Worm (Caenorhabditis elegans) whole organism, midembryonic: ENCODE data around the gene M02F4.1.

Experiments
- T22C8.4 ChIP-seq: fragments of 200-800 bp; sonication (Bioruptor generic); IDR thresholded peaks from 2 replicates; pipeline ENCODE4 v1.3.6; 2022; ENCODE audit warnings: missing genetic modification characterization, missing compliant biosample characterization
- cog-1 ChIP-seq: sonication (generic microtip); optimal IDR thresholded peaks from 2 replicates; lab custom pipeline; 2016; ENCODE audit warnings: missing genetic modification characterization, missing compliant biosample characterization
- flt-1 ChIP-seq: fragments of 200-800 bp; sonication (Bioruptor generic); IDR thresholded peaks from 2 replicates; pipeline ENCODE4 v1.3.6; 2022; ENCODE audit warnings: missing genetic modification characterization, missing compliant biosample characterization
- klf-2 ChIP-seq: fragments of 200-800 bp; sonication (Bioruptor generic); conservative IDR thresholded peaks from 2 replicates; pipeline ENCODE4 v1.3.6; 2022; ENCODE audit warnings: missing genetic modification reagents, missing genetic modification characterization, missing compliant biosample characterization
- med-1 ChIP-seq: sonication (generic microtip); optimal IDR thresholded peaks from 2 replicates; lab custom pipeline; 2017; ENCODE audit warnings: missing genetic modification characterization, mild to moderate bottlenecking, missing compliant biosample characterization, antibody characterized with exemption, missing genetic modification reagents; ENCODE audit not compliant: insufficient read depth
- ref-1 ChIP-seq: fragments of 200-800 bp; sonication (Bioruptor generic); conservative IDR thresholded peaks from 2 replicates; pipeline ENCODE4 v1.3.6; 2022; ENCODE audit warnings: missing genetic modification reagents, missing genetic modification characterization, missing compliant biosample characterization
- tab-1 ChIP-seq: fragments of 200-800 bp; sonication (Bioruptor generic); IDR thresholded peaks from 2 replicates; pipeline ENCODE4 v1.3.6; 2022; ENCODE audit warnings: missing genetic modification characterization, missing compliant biosample characterization
- ztf-23 ChIP-seq: fragments of 200-800 bp; sonication (Bioruptor generic); IDR thresholded peaks from 2 replicates; pipeline ENCODE4 v1.3.6; 2022; ENCODE audit warnings: missing genetic modification reagents, missing genetic modification characterization, missing compliant biosample characterization
- ztf-29 ChIP-seq: fragments of 200-800 bp; sonication (Bioruptor generic); IDR thresholded peaks from 2 replicates; pipeline ENCODE4 v1.3.6; 2022; ENCODE audit warnings: missing genetic modification reagents, missing genetic modification characterization, missing compliant biosample characterization

Gene M02F4.1

ce11 chrX:3029030-3029429 lies at the start of gene M02F4.1:
Gene M02F4.1 (minus strand): TSS chrX:3029130.
- TF ChIP-seq med-1 (GFP tag; lab: Kevin White, UChicago) (no peak), ref-1 (GFP tag; lab: Robert Waterston, UW) (no peak), klf-2 (no peak), T22C8.4 (GFP tag; lab: Robert Waterston, UW) (no peak), flt-1 (no peak)

ce11 chrX:3070322-3070721 lies 41.4 kb upstream of the M02F4.1 start, which contains the start of gene ceh-31:
Gene ceh-31 (minus strand): TSS chrX:3070422.
- TF ChIP-seq klf-2 = no peak
- no peak for TF ChIP-seq med-1 (GFP tag; lab: Kevin White, UChicago)
- no peak for TF ChIP-seq flt-1
- no peak for TF ChIP-seq ztf-29 (GFP tag; lab: Robert Waterston, UW)
- no peak for TF ChIP-seq cog-1
- no peak for TF ChIP-seq ztf-23 (GFP tag; lab: Robert Waterston, UW)
- TF ChIP-seq T22C8.4 (GFP tag; lab: Robert Waterston, UW) = no peak
- no peak for TF ChIP-seq tab-1
- TF ChIP-seq ref-1 (GFP tag; lab: Robert Waterston, UW) = no peak

DNA sequence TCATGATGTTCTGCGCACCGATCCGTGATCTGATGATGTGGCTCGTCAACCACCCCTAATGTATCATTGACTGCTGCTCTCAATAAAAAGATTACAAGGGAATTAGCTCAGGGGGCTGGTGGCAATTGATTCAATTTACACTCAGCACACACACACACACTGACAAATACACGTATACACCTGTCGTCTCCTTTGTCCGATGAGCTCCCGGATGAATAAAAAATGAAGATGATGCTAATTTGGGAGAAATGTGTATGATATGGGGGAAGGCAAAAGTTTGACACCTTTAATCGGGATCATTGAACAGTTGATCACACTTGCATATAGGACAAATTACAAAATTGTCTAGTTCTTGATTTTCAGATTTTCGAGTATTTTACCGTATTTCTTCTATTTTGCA lies 38.1 kb upstream of the M02F4.1 start:
- TF ChIP-seq ztf-23 (GFP tag; lab: Robert Waterston, UW) (no peak), med-1 (GFP tag; lab: Kevin White, UChicago) (no peak), cog-1 (no peak), ztf-29 (GFP tag; lab: Robert Waterston, UW) (no peak), T22C8.4 (GFP tag; lab: Robert Waterston, UW) (no peak), tab-1 (no peak), ref-1 (GFP tag; lab: Robert Waterston, UW) (no peak), flt-1 (no peak), klf-2 (no peak)

ce11 chrX:3063274-3063673 lies 34.3 kb upstream of the M02F4.1 start, which contains the start of gene ceh-30:
Gene ceh-30 (plus strand): TSS chrX:3063574.
- TF ChIP-seq ztf-23 (GFP tag; lab: Robert Waterston, UW) (no peak), ztf-29 (GFP tag; lab: Robert Waterston, UW) (no peak), ref-1 (GFP tag; lab: Robert Waterston, UW) (no peak)

- TF ChIP-seq T22C8.4 (GFP tag; lab: Robert Waterston, UW) (no peak), ref-1 (GFP tag; lab: Robert Waterston, UW) (no peak), ztf-29 (GFP tag; lab: Robert Waterston, UW) (no peak), flt-1 (no peak), cog-1 (no peak), med-1 (GFP tag; lab: Kevin White, UChicago) (no peak)
These were observed 32.8 kb upstream of the M02F4.1 start for ce11 chrX:3061698-3062097.

- no peak for TF ChIP-seq T22C8.4 (GFP tag; lab: Robert Waterston, UW)
- TF ChIP-seq ztf-29 (GFP tag; lab: Robert Waterston, UW) = no peak
- no peak for TF ChIP-seq cog-1
- no peak for TF ChIP-seq med-1 (GFP tag; lab: Kevin White, UChicago)
- no peak for TF ChIP-seq ztf-23 (GFP tag; lab: Robert Waterston, UW)
- no peak for TF ChIP-seq klf-2
- no peak for TF ChIP-seq flt-1
- TF ChIP-seq tab-1 = no peak
- TF ChIP-seq ref-1 (GFP tag; lab: Robert Waterston, UW) = no peak
These were observed 30.4 kb upstream of the M02F4.1 start, which contains the start of gene rsef-1 for ce11 chrX:3059299-3059698. Gene rsef-1 (minus strand): TSS chrX:3059399.

- no peak for TF ChIP-seq flt-1
- TF ChIP-seq T22C8.4 (GFP tag; lab: Robert Waterston, UW) = no peak
These were observed 28.7 kb upstream of the M02F4.1 start for ce11 chrX:3057656-3058055.

- TF ChIP-seq T22C8.4 (GFP tag; lab: Robert Waterston, UW) = no peak
- no peak for TF ChIP-seq ztf-23 (GFP tag; lab: Robert Waterston, UW)
- TF ChIP-seq med-1 (GFP tag; lab: Kevin White, UChicago) = no peak
These were observed 27.2 kb upstream of the M02F4.1 start for ce11 chrX:3056098-3056497.

DNA sequence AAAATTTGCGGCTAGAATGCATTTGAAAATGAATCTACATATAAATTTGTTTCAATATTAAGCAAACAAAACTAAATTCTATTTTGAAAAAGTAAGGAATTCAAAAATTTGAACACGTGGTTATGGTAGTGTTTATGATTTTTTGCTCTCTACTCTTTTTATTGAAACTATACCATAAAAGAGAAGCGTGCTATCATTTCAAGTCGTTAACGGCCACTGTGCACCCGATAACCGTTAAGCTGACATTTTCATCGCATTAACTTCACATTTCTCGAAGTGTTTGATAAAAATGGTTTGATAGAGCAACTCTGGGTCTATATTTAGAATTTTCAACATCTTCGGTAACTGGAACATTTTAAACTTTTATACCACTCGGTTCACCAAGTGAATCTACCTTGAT lies 25.9 kb upstream of the M02F4.1 start, which contains the start of gene twk-26:
TSS of gene twk-26 (minus strand) at position 23 of the 400 bp plus-strand sequence.
- TF ChIP-seq tab-1 (no peak), ztf-23 (GFP tag; lab: Robert Waterston, UW) (no peak), ztf-29 (GFP tag; lab: Robert Waterston, UW) (no peak), cog-1 (no peak), ref-1 (GFP tag; lab: Robert Waterston, UW) (no peak), klf-2 (no peak), flt-1 (no peak), med-1 (GFP tag; lab: Kevin White, UChicago) (no peak), T22C8.4 (GFP tag; lab: Robert Waterston, UW) (no peak)

ce11 chrX:3054394-3054793 lies 25.5 kb upstream of the M02F4.1 start:
- no peak for TF ChIP-seq klf-2

DNA sequence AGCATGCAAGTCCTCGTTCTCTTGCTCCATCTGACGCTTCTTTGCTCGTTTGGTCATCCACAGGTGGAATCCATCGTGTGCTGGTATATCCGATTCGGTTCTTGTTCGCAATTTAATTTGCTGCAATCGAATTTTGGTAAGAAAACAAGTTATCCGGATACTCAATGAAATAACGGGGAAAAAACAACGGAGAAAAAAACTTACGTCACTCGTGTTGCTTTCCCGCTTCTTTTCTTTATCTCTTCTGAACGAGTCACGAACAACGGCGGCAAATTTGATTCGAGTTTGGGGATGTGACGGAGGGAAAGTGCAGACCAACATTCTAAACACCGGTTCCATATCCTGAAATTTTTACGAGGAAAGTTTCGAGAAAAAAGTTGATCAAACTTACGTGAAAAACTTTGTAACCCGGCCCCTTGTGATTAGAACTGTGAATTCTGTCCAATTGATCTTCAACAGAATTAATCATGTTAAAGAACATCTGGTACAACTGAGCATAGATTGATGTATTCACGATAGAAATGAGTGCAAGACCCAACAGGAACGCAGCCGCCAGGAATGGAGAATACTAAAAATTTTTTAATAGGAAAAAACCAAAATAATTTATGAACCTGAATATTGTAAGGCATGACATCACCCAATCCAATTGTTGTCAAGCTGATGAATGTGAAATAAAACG lies 22.5 kb upstream of the M02F4.1 start:
- no peak for TF ChIP-seq ztf-29 (GFP tag; lab: Robert Waterston, UW)
- no peak for TF ChIP-seq klf-2
- TF ChIP-seq ref-1 (GFP tag; lab: Robert Waterston, UW) = no peak
- TF ChIP-seq ztf-23 (GFP tag; lab: Robert Waterston, UW) = no peak
- no peak for TF ChIP-seq cog-1
- TF ChIP-seq tab-1 = no peak
